In genomic region chr2L:2194305-2194828, dm6 we compare ENCODE assay signal across 6 fruit fly cellular contexts.
TF ChIP-seq lines count a peak whose summit lies in the region.

No protein-coding gene starts in this region.

- TF ChIP-seq CTCF in whole organism, embryonic (GFP tag; optimal IDR thresholded peaks at IDR 0.05; lab: Kevin White, UChicago) = no peak

TF ChIP-seq in Kc167, 6 proteins besides CTCF, POLR2A, EP300 and RAD21:
- TF ChIP-seq insv (optimal IDR thresholded peaks at IDR 0.05; lab: Kevin White, UChicago) (peak; percentile 22), ttk (optimal IDR thresholded peaks at IDR 0.05; lab: Kevin White, UChicago) (no peak), h (optimal IDR thresholded peaks at IDR 0.05; lab: Kevin White, UChicago) (peak; percentile 32), psq (optimal IDR thresholded peaks at IDR 0.05; lab: Kevin White, UChicago) (no peak)

TF ChIP-seq in whole organism, adult, 20 proteins besides CTCF, POLR2A, EP300 and RAD21:
- TF ChIP-seq pad (GFP tag; optimal IDR thresholded peaks at IDR 0.05; lab: Kevin White, UChicago) = no peak
- TF ChIP-seq tj (GFP tag; optimal IDR thresholded peaks at IDR 0.05; lab: Kevin White, UChicago) = peak; percentile 38

TF ChIP-seq in whole organism, embryonic, 481 proteins besides CTCF, POLR2A, EP300 and RAD21 (continues in another document):
- TF ChIP-seq CG17186 (GFP tag; optimal IDR thresholded peaks at IDR 0.05; lab: Kevin White, UChicago) (no peak), cas (GFP tag; IDR thresholded peaks at IDR 0.05; lab: Robert Waterston, UW) (no peak), CG16863 (GFP tag; optimal IDR thresholded peaks at IDR 0.05; lab: Kevin White, UChicago) (no peak), BEAF-32 (GFP tag; optimal IDR thresholded peaks at IDR 0.05; lab: Kevin White, UChicago) (no peak), Rx (GFP tag; IDR thresholded peaks at IDR 0.05; lab: Robert Waterston, UW) (no peak), CG6272 (GFP tag; IDR thresholded peaks at IDR 0.05; lab: Robert Waterston, UW) (no peak), CG4360 (GFP tag; IDR thresholded peaks at IDR 0.05; lab: Robert Waterston, UW) (no peak), slp2 (GFP tag; optimal IDR thresholded peaks at IDR 0.05; lab: Kevin White, UChicago) (no peak), pan (optimal IDR thresholded peaks at IDR 0.05; lab: Kevin White, UChicago) (no peak), pan (GFP tag; optimal IDR thresholded peaks at IDR 0.05 in 1 of 2, IDR thresholded peaks at IDR 0.05 in 1 of 2) (no peak), CG2875 (GFP tag; optimal IDR thresholded peaks at IDR 0.05; lab: Kevin White, UChicago) (no peak), Deaf1 (tag; optimal IDR thresholded peaks at IDR 0.05; lab: Kevin White, UChicago) (peak; percentile 12), crol (GFP tag; IDR thresholded peaks at IDR 0.05; lab: Robert Waterston, UW) (no peak), Nf-YB (GFP tag; optimal IDR thresholded peaks at IDR 0.05; lab: Kevin White, UChicago) (no peak), E2f2 (GFP tag; IDR thresholded peaks at IDR 0.05; lab: Robert Waterston, UW) (no peak), dmrt11E (tag; optimal IDR thresholded peaks at IDR 0.05; lab: Kevin White, UChicago) (no peak), chinmo (GFP tag; IDR thresholded peaks at IDR 0.05; lab: Robert Waterston, UW; ENCODE audit: partially characterized antibody) (no peak), fru (optimal IDR thresholded peaks at IDR 0.05; lab: Kevin White, UChicago) (no peak), CG31441 (GFP tag; IDR thresholded peaks at IDR 0.05; lab: Robert Waterston, UW) (no peak), CG13894 (tag; optimal IDR thresholded peaks at IDR 0.05; lab: Kevin White, UChicago) (peak; percentile 66), zfh1 (GFP tag; IDR thresholded peaks at IDR 0.05; lab: Robert Waterston, UW) (no peak), Fer3 (tag; optimal IDR thresholded peaks at IDR 0.05; lab: Kevin White, UChicago) (no peak), CG31388 (GFP tag; optimal IDR thresholded peaks at IDR 0.05; lab: Kevin White, UChicago) (no peak)

TF ChIP-seq in whole organism, prepupa, 60 proteins besides CTCF, POLR2A, EP300 and RAD21:
- TF ChIP-seq CG6854 (GFP tag; optimal IDR thresholded peaks at IDR 0.05; lab: Kevin White, UChicago) (peak; percentile 29), lz (GFP tag; optimal IDR thresholded peaks at IDR 0.05; lab: Kevin White, UChicago) (no peak), Blimp-1 (GFP tag; optimal IDR thresholded peaks at IDR 0.05; lab: Kevin White, UChicago) (peak; percentile 10), svp (GFP tag; lab: Kevin White, UChicago) (peak; percentile 52), Hr38 (GFP tag; optimal IDR thresholded peaks at IDR 0.05; lab: Kevin White, UChicago) (no peak), CG3919 (GFP tag; optimal IDR thresholded peaks at IDR 0.05; lab: Kevin White, UChicago) (no peak), vri (GFP tag; optimal IDR thresholded peaks at IDR 0.05; lab: Kevin White, UChicago) (peak; percentile 28)

TF ChIP-seq in whole organism, pupa, 21 proteins besides CTCF, POLR2A, EP300 and RAD21:
- no peak for TF ChIP-seq CG8159 (tag; optimal IDR thresholded peaks at IDR 0.05; lab: Kevin White, UChicago)
- peak; percentile 42 for TF ChIP-seq EcR (GFP tag; optimal IDR thresholded peaks at IDR 0.05; lab: Kevin White, UChicago)
- no peak for TF ChIP-seq Ets98B (GFP tag; IDR thresholded peaks at IDR 0.05; lab: Robert Waterston, UW)
TF ChIP-seq in whole organism, pupa: peak in this region for 1.

TF ChIP-seq in whole organism, wandering third instar larva, 38 proteins besides CTCF, POLR2A, EP300 and RAD21:
- TF ChIP-seq Abd-B (GFP tag; optimal IDR thresholded peaks at IDR 0.05; lab: Kevin White, UChicago) (no peak), pan (optimal IDR thresholded peaks at IDR 0.05; lab: Kevin White, UChicago) (no peak), Rel (GFP tag; optimal IDR thresholded peaks at IDR 0.05; lab: Kevin White, UChicago) (no peak), Rel (tag; optimal IDR thresholded peaks at IDR 0.05; lab: Kevin White, UChicago) (peak; percentile 30), brk (GFP tag; optimal IDR thresholded peaks at IDR 0.05; lab: Kevin White, UChicago) (no peak), OdsH (GFP tag; optimal IDR thresholded peaks at IDR 0.05; lab: Kevin White, UChicago) (no peak), dsf (GFP tag; optimal IDR thresholded peaks at IDR 0.05; lab: Kevin White, UChicago; ENCODE audit: borderline replicate concordance) (no peak), psq (GFP tag; optimal IDR thresholded peaks at IDR 0.05; lab: Kevin White, UChicago) (no peak), jim (GFP tag; optimal IDR thresholded peaks at IDR 0.05; lab: Kevin White, UChicago) (no peak), ey (GFP tag; optimal IDR thresholded peaks at IDR 0.05; lab: Kevin White, UChicago) (no peak), Hr83 (GFP tag; optimal IDR thresholded peaks at IDR 0.05; lab: Kevin White, UChicago; ENCODE audit: poor library complexity, severe bottlenecking) (no peak), usp (GFP tag; optimal IDR thresholded peaks at IDR 0.05; lab: Kevin White, UChicago) (no peak), sage (GFP tag; optimal IDR thresholded peaks at IDR 0.05; lab: Kevin White, UChicago) (peak; percentile 4), HLH106 (tag; optimal IDR thresholded peaks at IDR 0.05; lab: Kevin White, UChicago) (no peak), Mio (GFP tag; optimal IDR thresholded peaks at IDR 0.05; lab: Kevin White, UChicago) (no peak), Myc (optimal IDR thresholded peaks at IDR 0.05; lab: Kevin White, UChicago) (no peak), Hnf4 (GFP tag; optimal IDR thresholded peaks at IDR 0.05; lab: Kevin White, UChicago) (no peak), Jra (GFP tag; optimal IDR thresholded peaks at IDR 0.05; lab: Kevin White, UChicago) (no peak), CrebA (GFP tag; optimal IDR thresholded peaks at IDR 0.05; lab: Kevin White, UChicago; ENCODE audit: borderline replicate concordance) (no peak), foxo (GFP tag; optimal IDR thresholded peaks at IDR 0.05; lab: Kevin White, UChicago) (no peak), woc (GFP tag; optimal IDR thresholded peaks at IDR 0.05; lab: Kevin White, UChicago) (no peak), Hr78 (GFP tag; optimal IDR thresholded peaks at IDR 0.05; lab: Kevin White, UChicago) (no peak), sv (GFP tag; optimal IDR thresholded peaks at IDR 0.05; lab: Kevin White, UChicago) (no peak), h (GFP tag; optimal IDR thresholded peaks at IDR 0.05; lab: Kevin White, UChicago) (peak; percentile 2), N (GFP tag; optimal IDR thresholded peaks at IDR 0.05; lab: Kevin White, UChicago) (no peak), rgr (GFP tag; optimal IDR thresholded peaks at IDR 0.05; lab: Kevin White, UChicago) (no peak), CG9705 (GFP tag; optimal IDR thresholded peaks at IDR 0.05; lab: Kevin White, UChicago) (no peak), Dif (GFP tag; optimal IDR thresholded peaks at IDR 0.05; lab: Kevin White, UChicago; ENCODE audit: partially characterized antibody) (peak; percentile 67), Vsx2 (GFP tag; optimal IDR thresholded peaks at IDR 0.05; lab: Kevin White, UChicago; ENCODE audit: partially characterized antibody) (peak; percentile 32), fru (GFP tag; optimal IDR thresholded peaks at IDR 0.05; lab: Kevin White, UChicago) (no peak), GATAd (GFP tag; optimal IDR thresholded peaks at IDR 0.05; lab: Kevin White, UChicago) (no peak), lola (GFP tag; optimal IDR thresholded peaks at IDR 0.05; lab: Kevin White, UChicago) (no peak)
